Fruit fly (Drosophila melanogaster): ENCODE data around the gene daed.
A peak's percentile ranks its signal among the peaks of the same experiment; 100 is the strongest.

Gene daed

DNA sequence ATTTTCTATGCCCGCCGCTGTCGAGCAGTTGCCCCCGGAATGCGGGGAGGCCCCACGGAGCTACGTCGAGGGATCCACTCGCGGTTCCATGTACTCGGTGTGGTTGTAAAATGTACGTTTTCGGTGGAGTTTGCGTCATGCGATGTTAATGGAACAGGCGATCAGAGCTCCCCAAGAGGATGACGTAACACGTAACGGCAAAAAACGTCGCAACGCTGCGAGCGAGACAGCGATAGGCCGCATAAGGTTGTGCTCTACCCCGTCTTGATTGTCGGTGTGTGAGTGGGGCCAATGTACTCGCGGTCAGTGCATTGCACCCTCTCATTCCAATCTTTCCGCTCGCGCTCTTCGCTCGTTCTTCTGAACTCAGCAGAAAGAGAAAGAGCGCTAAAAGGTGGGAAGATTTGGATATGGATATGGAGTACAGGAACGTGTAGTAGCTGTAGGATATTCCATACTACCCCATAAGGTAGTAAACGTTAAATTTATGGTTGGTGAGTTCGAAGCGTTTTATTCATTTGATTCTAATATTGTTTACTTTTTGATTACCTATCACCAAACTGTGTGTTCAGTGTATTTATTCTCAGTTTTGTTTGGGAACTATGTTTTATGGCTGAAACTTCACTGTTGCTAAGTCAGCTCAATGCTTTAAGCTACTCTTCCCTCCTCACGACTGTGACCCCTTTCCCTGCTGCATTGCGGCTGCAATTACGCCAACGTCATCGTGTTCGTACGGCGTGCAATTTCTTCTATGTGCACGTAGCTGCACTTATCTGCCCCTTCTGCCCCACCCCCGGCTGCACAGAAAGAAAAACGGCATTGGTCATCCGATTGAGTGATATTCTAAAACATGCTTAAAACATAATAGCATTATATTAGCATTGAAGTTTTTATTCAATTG is 15.7 kb downstream of the daed start:
- no peak for TF ChIP-seq noc (tag; optimal IDR thresholded peaks at IDR 0.05)

DNA sequence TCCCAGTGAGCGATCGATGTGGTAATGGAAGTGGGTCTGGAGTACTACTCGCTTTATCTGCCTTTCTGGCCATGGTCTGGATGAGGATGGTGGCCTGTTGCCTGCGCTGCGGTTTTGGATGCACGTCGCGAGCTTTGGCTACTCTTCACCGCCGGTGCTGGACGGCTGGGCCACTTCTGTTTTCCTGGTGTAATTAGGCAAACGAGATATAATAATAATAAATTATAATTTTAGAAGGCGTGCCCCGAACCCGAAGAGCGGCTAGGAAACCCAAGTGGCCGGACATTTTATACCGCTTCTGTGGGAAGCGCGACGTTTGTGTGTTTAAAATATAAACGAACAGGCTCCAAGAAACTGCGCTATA is 16.7 kb downstream of the daed start:
- TF ChIP-seq noc (tag; optimal IDR thresholded peaks at IDR 0.05): no peak

DNA sequence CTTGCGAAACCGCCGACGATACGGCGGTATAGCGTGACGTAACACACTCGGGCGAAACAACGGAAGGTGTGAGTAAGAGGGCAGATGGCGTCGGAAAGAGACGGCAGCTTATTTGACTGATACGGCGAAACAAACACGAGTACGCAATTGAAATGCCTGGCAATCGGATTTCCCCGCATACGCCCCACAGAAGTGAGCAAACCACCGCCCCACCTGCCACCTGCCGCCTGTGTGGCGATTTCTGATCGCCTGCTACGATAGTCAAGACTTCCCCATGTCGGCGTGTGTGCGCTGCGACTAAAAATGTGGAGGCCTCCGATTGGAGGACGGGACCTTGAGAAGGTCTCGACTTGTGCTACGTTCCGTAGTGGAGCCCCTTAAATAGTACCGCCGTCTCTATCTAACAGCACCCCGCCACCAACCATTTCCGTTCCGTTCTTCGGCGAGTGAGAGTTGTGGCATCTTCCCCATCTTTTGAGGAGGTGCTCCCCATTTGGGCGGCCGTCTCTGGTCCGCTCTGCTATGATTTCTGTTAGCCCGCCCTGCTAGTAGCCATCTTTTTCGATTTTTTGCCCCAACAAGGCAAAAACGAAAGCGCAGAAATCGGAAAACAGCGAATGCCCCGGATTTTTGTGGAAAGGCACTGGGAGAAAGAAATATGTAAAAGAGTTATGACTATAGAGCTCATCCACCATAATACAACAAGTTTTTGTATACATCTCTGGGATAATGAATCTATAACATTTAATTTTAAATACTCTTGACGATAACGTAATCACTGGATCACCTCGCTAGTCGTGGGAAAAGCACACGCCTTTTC is 17.3 kb downstream of the daed start:
- TF ChIP-seq noc (tag; optimal IDR thresholded peaks at IDR 0.05): peak; percentile 56

DNA sequence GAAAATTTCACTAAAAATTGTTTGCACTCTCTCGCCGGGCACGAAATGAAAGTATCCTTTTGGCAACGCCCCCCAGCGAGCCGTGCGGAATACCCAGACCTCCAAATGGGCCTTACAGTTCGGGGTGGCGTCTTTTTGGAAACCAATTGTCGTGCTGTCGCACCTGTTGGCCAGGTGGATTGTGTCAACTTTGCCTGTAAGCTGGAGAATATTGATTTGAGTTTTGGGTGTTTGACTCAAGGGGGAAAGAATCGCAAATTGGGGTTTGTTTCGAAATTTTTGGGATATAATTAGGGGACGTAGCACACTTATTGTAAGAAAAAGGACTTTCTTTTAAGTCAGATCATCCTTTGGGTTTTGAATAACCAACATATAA is 18.0 kb downstream of the daed start:
- no peak for TF ChIP-seq noc (tag; optimal IDR thresholded peaks at IDR 0.05)

DNA sequence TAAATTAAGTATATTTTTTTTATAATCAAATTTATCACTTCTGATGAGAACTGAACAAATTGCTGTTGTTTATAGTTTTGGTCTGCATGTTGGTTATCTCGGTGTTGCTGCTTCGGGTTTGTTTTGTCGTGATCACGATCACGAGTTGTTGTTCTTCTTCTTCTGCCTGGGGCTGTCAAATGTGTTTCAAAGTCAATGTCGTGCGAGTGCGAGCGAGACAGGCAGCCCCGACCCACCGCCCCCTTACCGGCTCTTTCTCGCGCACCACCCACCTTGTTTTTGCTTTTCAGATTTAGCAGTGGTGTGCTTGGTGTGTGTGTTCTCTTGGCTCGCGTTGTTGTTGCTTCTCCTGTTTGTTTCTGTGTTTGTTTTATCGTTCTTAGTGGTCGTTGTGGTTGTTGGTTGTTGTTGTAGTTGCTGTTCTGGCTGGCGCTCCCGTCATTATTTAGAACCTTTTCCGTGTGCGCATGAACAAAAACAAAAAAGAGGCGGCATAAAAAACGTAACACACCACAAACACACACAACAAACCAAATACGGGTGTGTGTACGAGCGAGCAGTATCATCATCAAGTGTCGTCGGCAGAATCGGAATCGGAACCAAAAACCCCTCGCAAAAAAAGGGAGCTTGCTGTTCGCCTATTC is 18.5 kb downstream of the daed start, which contains the start of gene COX7AL2:
COX7AL2 (minus strand) TSS at position 438 of the 644 bp plus-strand sequence.
- TF ChIP-seq noc (tag; optimal IDR thresholded peaks at IDR 0.05): no peak

DNA sequence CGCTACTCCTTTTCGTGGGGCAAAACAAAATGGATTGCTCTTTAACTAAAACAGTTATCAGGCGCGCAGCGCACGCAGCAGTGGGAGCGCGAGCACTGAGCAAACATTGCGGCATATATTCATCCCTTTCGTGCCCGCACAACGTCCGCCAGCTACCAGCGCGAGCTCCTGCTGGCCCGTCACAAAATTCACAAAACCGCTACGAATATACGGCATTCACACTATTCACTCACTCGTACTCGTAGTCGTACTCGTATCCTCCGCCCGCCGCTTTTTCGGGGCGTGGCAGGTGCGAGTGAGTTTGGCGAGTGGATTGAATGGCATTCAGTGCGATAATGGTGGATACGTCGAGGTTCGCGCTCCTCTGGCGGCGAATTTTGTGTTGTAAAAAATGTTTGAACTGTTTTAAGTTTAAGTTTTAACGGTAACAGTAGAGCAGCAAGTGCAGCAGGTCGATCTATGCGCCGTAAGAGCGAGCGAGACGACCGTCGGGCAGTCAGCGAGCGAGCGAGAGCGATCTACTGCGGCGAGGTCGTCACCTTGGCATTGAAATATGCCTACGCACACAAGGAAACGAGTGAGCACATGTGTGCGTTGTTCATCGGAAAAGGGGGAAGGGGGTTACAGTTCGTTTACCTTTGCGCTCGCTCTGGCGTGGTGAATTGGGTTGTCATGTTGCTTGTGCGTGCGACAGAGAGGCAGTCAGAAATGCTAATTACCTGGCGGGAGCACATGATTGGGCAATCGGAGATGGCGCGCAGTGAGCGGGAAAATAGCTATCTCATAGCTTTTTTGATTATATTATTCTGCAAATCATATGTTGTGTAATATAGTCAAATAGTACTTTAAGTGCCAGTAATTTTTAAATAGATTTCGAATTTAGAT is 19.3 kb downstream of the daed start:
- peak; percentile 41 for TF ChIP-seq noc (tag; optimal IDR thresholded peaks at IDR 0.05)

DNA sequence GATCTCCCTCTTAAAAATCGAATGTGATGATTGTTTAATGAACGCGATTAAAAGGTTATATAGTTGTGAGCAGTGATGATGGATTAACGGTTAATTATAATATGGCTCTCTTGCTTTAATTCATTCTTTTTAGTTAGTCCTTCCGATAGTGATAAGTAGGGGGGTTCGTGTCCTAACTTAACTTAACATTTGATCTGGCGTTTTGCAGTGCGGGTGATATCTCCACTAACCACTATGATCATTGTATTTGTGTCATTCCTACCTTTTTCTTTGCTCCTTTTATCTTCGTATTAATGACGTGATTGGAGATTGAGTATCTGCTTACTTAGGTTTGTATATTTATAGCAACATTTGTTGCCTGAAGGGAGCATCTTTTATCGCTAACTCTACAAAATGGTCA is 20.8 kb downstream of the daed start:
- TF ChIP-seq noc (tag; optimal IDR thresholded peaks at IDR 0.05): no peak

DNA sequence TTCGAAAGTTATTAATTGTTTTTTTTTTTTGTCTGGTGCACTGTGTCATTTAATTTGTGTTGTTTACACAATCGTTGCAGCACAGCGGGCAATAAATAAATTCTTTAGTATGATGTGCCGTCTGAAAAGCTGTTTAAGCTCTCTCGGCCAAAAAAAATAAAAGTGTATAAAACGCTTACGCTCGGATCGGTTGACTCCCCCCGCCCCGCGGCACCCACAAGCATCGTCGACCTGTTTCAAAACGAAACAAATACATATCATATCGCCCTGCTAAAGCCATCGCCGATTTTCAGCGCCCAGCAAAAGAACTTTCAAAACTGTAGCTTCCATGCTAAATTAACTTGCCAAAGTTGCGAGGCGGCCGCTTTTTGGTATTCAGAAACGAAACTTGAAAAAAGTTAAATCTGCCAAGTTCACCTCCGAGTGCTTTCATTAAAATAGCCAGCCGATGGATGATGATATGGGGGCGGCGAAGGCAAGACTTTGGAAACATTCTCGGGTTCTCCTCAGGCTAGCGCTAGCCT is 21.7 kb downstream of the daed start:
- TF ChIP-seq noc (tag; optimal IDR thresholded peaks at IDR 0.05): no peak

DNA sequence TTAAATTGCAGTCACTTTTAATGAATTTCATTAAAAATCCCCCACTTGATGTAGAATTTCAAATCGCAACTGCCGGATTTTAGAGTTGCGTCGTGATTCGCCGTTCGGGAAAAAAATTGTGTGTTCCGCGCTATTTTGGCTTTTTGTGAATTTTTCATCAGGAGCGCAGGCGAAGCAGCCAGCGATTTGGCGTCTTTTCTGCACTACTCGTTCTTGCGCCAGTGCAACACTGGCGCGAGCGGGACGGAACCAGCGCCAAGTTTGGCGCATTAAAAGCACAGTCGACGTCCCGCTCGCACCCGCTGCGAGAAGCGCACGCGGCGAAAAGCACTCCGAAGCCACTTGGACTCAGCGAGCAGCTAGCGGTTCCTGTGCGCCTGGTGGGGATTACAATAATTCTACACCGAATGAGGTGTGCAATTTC is 22.7 kb downstream of the daed start:
- TF ChIP-seq noc (tag; optimal IDR thresholded peaks at IDR 0.05): peak; percentile 47

DNA sequence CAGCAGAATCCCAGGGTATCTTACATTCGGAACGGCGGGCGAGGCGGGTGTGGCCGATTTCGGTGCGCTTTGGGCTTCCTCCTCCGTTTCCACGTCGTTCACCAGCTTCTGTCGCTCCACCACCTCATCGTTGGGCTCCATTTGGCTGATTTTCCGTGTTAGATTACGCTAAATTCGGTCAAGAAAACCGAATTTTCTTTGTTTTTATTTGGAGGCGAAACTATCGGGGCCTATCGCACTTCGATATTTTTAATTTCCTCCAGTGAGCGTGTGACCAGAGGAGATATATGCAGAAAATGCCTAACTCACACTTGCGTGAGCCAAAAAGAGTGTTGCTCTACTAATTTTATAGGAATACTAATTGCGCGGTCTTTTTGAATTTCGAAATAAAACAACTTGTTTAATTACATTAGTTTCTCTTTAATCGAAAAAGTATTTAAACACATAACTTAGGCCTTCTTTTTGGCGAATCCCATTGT is 23.9 kb downstream of the daed start, which contains the start of gene CG10874:
CG10874 (minus strand) TSS at position 264 of the 479 bp plus-strand sequence.
- TF ChIP-seq noc (tag; optimal IDR thresholded peaks at IDR 0.05): no peak

DNA sequence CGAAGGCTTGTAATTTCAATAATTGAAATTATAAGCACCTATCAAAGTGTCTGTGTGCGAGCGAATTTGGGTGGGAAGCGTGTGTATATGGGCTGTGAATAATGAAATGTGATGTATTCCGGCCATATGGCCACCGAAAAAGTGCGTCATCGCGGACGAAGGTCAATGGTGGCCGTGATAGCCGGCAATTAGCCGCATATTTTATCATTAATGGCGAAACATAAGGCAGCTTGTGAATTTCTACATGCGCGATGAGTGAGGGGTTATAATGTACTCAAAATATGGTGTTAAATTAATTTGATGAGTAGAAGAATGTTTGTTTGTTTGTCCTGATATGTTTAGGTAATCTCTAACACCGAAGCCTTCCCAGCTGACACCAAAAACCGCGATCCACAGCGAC is 24.7 kb downstream of the daed start:
- TF ChIP-seq noc (tag; optimal IDR thresholded peaks at IDR 0.05): no peak

DNA sequence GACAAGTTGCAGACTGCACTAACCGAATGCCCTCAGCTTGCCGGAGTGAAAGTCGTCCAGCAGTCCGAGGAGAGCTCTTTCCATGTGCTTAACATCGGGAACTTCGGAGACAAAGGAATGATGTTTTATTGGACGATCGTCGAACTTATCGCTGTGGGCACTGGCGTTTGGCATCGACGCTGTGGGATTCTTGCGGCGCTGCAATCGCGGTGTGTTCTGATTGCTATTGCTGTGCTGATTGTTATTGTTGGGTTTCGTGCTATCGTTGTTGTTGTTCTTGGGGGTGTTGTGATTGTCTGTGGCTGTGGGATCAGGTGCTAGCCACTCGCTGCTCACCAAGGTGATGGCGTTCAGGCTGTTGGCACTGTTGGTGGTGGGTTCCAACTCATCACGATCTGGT is 25.4 kb downstream of the daed start:
- no peak for TF ChIP-seq noc (tag; optimal IDR thresholded peaks at IDR 0.05)

DNA sequence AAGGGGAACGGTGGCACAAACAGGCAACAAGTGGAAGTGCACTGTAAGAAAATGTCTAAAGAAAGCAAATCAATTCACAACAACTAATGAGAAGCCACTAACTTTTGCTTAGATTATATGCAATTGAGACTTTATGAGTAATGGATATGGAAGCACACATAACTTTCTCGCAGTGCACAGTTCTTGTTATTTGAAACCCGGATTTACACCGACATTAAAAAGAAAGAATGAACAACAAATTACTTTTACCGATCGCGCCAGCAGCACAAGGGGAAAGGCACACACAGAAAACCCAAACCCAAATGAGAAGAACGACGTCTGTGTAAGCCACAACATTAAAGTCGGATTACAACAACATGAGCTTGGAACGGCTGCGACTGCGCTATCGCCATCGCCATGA is 27.0 kb downstream of the daed start:
- no peak for TF ChIP-seq noc (tag; optimal IDR thresholded peaks at IDR 0.05)

DNA sequence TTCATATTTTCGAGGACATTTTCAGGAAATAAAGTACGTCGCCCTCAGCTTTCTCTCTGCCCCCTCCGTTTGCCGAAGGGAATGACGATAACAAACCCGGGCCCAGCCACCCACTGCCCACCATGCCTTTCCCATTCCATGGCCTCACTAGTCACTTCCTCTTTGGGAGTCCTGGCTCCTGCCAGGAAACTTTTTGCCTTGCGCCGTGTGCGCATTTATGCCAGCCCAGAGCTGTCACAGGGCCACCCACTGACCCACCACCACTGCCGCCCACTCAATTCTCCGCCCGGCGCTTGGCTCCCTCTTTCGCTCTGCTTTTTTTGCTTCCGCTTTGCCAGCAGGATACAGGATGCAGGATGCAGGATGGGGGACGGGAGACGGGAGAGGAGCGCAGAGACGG is 28.7 kb downstream of the daed start:
- TF ChIP-seq noc (tag; optimal IDR thresholded peaks at IDR 0.05): no peak

DNA sequence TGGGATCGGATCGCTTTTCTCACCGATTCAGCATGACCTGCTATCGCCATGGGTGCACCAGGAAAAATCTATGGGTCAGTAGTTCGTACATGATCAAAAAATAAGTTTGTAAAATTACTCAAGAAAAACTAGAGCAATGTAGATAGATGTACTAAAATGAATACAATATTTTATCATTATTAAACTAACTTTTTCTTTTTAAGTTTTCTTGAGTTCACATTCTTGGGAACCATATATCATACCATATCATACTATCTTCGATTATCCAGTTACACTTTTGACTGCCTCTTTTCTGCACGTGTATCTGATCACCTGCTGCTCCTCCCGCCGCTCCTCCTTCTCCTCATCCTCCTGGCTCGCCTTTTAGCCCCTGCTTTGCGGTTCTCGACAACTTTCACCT is 30.7 kb downstream of the daed start:
- TF ChIP-seq noc (tag; optimal IDR thresholded peaks at IDR 0.05): no peak
